Fruit fly (Drosophila melanogaster) whole organism, embryonic: ENCODE data around the gene CG13386.
A peak's percentile ranks its signal among the peaks of the same experiment; 100 is the strongest.

Source experiments
- Atf-2 ChIP-seq: fragments of 200-800 bp; sonication (Bioruptor generic); optimal IDR thresholded peaks from 2 replicates; lab custom pipeline; 2016; ENCODE audit warnings: missing biosample characterization, missing genetic modification characterization
- Awh ChIP-seq: fragments of 200-800 bp; sonication (Bioruptor generic); IDR thresholded peaks from 2 replicates; pipeline ENCODE4, ENCODE4 v1.3.6; 2022; ENCODE audit warnings: missing biosample characterization, missing genetic modification characterization
- BtbVII ChIP-seq: fragments of 200-800 bp; sonication (Bioruptor generic); optimal IDR thresholded peaks from 3 replicates; lab custom pipeline; 2017; ENCODE audit warnings: missing biosample characterization, mild to moderate bottlenecking, missing genetic modification characterization
- CG12769 ChIP-seq: fragments of 200-800 bp; sonication (Bioruptor generic); optimal IDR thresholded peaks from 2 replicates; lab custom pipeline; 2019; ENCODE audit warnings: missing biosample characterization, mild to moderate bottlenecking, missing genetic modification characterization, moderate library complexity
- CG13123 ChIP-seq: fragments of 200-800 bp; sonication (Bioruptor generic); optimal IDR thresholded peaks from 2 replicates; lab custom pipeline; 2016; ENCODE audit warnings: missing biosample characterization, missing genetic modification characterization
- CG13287 ChIP-seq: fragments of 200-800 bp; sonication (Bioruptor generic); IDR thresholded peaks from 2 replicates; pipeline ENCODE4 v1.3.6; 2022; ENCODE audit warnings: missing biosample characterization, missing genetic modification characterization; ENCODE audit not compliant: partially characterized antibody
- CG13894 ChIP-seq: fragments of 200-800 bp; sonication (Bioruptor generic); optimal IDR thresholded peaks from 3 replicates; lab custom pipeline; 2018; ENCODE audit warnings: missing biosample characterization, mild to moderate bottlenecking, missing genetic modification characterization, moderate library complexity
- CG15696 ChIP-seq: fragments of 200-800 bp; sonication (Bioruptor generic); optimal IDR thresholded peaks from 2 replicates; lab custom pipeline; 2019; ENCODE audit warnings: missing biosample characterization, mild to moderate bottlenecking, missing genetic modification characterization, moderate library complexity
- CG16863 ChIP-seq: fragments of 200-800 bp; sonication (Bioruptor generic); optimal IDR thresholded peaks from 3 replicates; lab custom pipeline; 2016; ENCODE audit warnings: missing biosample characterization, missing genetic modification characterization
- CG17612 ChIP-seq: fragments of 200-800 bp; sonication (Bioruptor generic); IDR thresholded peaks from 2 replicates; pipeline ENCODE4 v1.3.6; 2022; ENCODE audit warnings: missing biosample characterization, missing genetic modification characterization
- CG17829 ChIP-seq: fragments of 200-800 bp; optimal IDR thresholded peaks from 2 replicates; lab custom pipeline; 2019; ENCODE audit warnings: missing biosample characterization, mild to moderate bottlenecking, missing genetic modification characterization, moderate library complexity
- CG2116 ChIP-seq: fragments of 200-800 bp; sonication (Bioruptor generic); optimal IDR thresholded peaks from 3 replicates; lab custom pipeline; 2018; ENCODE audit warnings: missing biosample characterization, mild to moderate bottlenecking, missing genetic modification characterization
- CG30020 ChIP-seq: fragments of 200-800 bp; optimal IDR thresholded peaks from 2 replicates; lab custom pipeline; 2019; ENCODE audit warnings: missing biosample characterization, mild to moderate bottlenecking, missing genetic modification characterization, moderate library complexity
- CG32772 ChIP-seq: fragments of 200-800 bp; sonication (Bioruptor generic); IDR thresholded peaks from 2 replicates; pipeline ENCODE4 v1.3.6; 2022; ENCODE audit warnings: missing biosample characterization, missing genetic modification characterization
- CG33213 ChIP-seq: fragments of 200-800 bp; sonication (Bioruptor generic); optimal IDR thresholded peaks from 3 replicates; lab custom pipeline; 2016; ENCODE audit warnings: missing biosample characterization, missing genetic modification characterization
- CG4328 ChIP-seq: fragments of 200-800 bp; sonication (Bioruptor generic); optimal IDR thresholded peaks from 3 replicates; lab custom pipeline; 2017; ENCODE audit warnings: missing biosample characterization, missing genetic modification reagents, missing genetic modification characterization
- CG4617 ChIP-seq: fragments of 200-800 bp; sonication (Bioruptor generic); optimal IDR thresholded peaks from 3 replicates; lab custom pipeline; 2016; ENCODE audit warnings: missing biosample characterization, missing genetic modification characterization, borderline replicate concordance
- CG6854 ChIP-seq: fragments of 200-800 bp; sonication (Bioruptor generic); optimal IDR thresholded peaks from 3 replicates; lab custom pipeline; 2017; ENCODE audit warnings: missing biosample characterization, mild to moderate bottlenecking, missing genetic modification characterization
- CG7556 ChIP-seq: fragments of 200-800 bp; sonication (Bioruptor generic); optimal IDR thresholded peaks from 2 replicates; lab custom pipeline; 2017; ENCODE audit warnings: missing biosample characterization, mild to moderate bottlenecking, missing genetic modification characterization
- Eip74EF ChIP-seq, 2 experiments: fragments of 200-800 bp in 1 of 2; fragments of >200 bp in 1 of 2; sonication (Bioruptor generic) in 1 of 2; optimal IDR thresholded peaks; 2 replicates each; lab custom pipeline; 2017 to 2019; ENCODE audit warnings: missing biosample characterization in 2 of 2, missing genetic modification characterization in 2 of 2, mild to moderate bottlenecking in 1 of 2, moderate library complexity in 1 of 2
- Ets65A ChIP-seq: fragments of 200-800 bp; sonication (Bioruptor generic); peaks from one replicate; lab custom pipeline; 2016; ENCODE audit warnings: missing biosample characterization, missing genetic modification characterization
- Gug ChIP-seq: fragments of 200-800 bp; sonication (Bioruptor generic); IDR thresholded peaks from 4 replicates; pipeline ENCODE4 v1.3.6; 2022; ENCODE audit warnings: missing biosample characterization, missing genetic modification characterization
- Hmx ChIP-seq: fragments of 200-800 bp; sonication (Bioruptor generic); optimal IDR thresholded peaks from 2 replicates; lab custom pipeline; 2016; ENCODE audit warnings: missing biosample characterization, missing genetic modification characterization
- Mrtf ChIP-seq: fragments of 200-800 bp; sonication (Bioruptor generic); IDR thresholded peaks from 3 replicates; pipeline ENCODE4 v1.3.6; 2022; ENCODE audit warnings: missing biosample characterization, missing genetic modification characterization
- NC2α ChIP-seq: fragments of 200-800 bp; sonication (Bioruptor generic); optimal IDR thresholded peaks from 2 replicates; lab custom pipeline; 2016; ENCODE audit warnings: missing biosample characterization, missing genetic modification characterization
- Optix ChIP-seq: fragments of 200-800 bp; sonication (Bioruptor generic); IDR thresholded peaks from 3 replicates; pipeline ENCODE4 v1.3.6; 2022; ENCODE audit warnings: missing biosample characterization, missing genetic modification characterization
- Rx ChIP-seq: fragments of 200-800 bp; sonication (Bioruptor generic); IDR thresholded peaks from 2 replicates; pipeline ENCODE4 v1.3.6; 2022; ENCODE audit warnings: missing biosample characterization, missing genetic modification characterization
- Six4 ChIP-seq: fragments of 200-800 bp; sonication (Bioruptor generic); optimal IDR thresholded peaks from 2 replicates; lab custom pipeline; 2016; ENCODE audit warnings: missing biosample characterization, missing genetic modification characterization
- Sox102F ChIP-seq: fragments of 200-800 bp; sonication (Bioruptor generic); optimal IDR thresholded peaks from 2 replicates; lab custom pipeline; 2018; ENCODE audit warnings: missing biosample characterization, mild to moderate bottlenecking, missing genetic modification characterization, moderate library complexity
- bcd ChIP-seq: fragments of 200-800 bp; sonication (Bioruptor generic); optimal IDR thresholded peaks from 2 replicates; lab custom pipeline; 2017; ENCODE audit warnings: missing biosample characterization, mild to moderate bottlenecking, missing genetic modification characterization
- btn ChIP-seq: fragments of 200-800 bp; sonication (Bioruptor generic); optimal IDR thresholded peaks from 2 replicates; lab custom pipeline; 2016; ENCODE audit warnings: missing biosample characterization, missing genetic modification characterization
- chn ChIP-seq: fragments of 200-800 bp; sonication (Bioruptor generic); optimal IDR thresholded peaks from 2 replicates; lab custom pipeline; 2016; ENCODE audit warnings: missing biosample characterization, missing genetic modification characterization
- ci ChIP-seq: fragments of 200-800 bp; sonication (Bioruptor generic); IDR thresholded peaks from 3 replicates; pipeline ENCODE4 v1.3.6; 2022; ENCODE audit warnings: missing biosample characterization, missing genetic modification characterization
- emc ChIP-seq: fragments of 200-800 bp; sonication (Bioruptor generic); optimal IDR thresholded peaks from 2 replicates; lab custom pipeline; 2016; ENCODE audit warnings: missing biosample characterization, missing genetic modification characterization
- eve ChIP-seq, 2 experiments: fragments of >200 bp; optimal IDR thresholded peaks; 2 replicates each; lab custom pipeline; 2017; ENCODE audit warnings: missing biosample characterization in 2 of 2, missing genetic modification characterization in 2 of 2
- fd102C ChIP-seq: fragments of 200-800 bp; sonication (Bioruptor generic); optimal IDR thresholded peaks from 2 replicates; lab custom pipeline; 2018; ENCODE audit warnings: missing biosample characterization, mild to moderate bottlenecking, missing genetic modification characterization, moderate library complexity
- fd3F ChIP-seq: fragments of 200-800 bp; sonication (Bioruptor generic); optimal IDR thresholded peaks from 2 replicates; lab custom pipeline; 2018; ENCODE audit warnings: missing biosample characterization, mild to moderate bottlenecking, missing genetic modification characterization, moderate library complexity
- gce ChIP-seq: fragments of 200-800 bp; sonication (Bioruptor generic); IDR thresholded peaks from 3 replicates; pipeline ENCODE4 v1.3.6; 2022; ENCODE audit warnings: missing biosample characterization, missing genetic modification characterization
- kah ChIP-seq: fragments of 200-800 bp; sonication (Bioruptor generic); optimal IDR thresholded peaks from 2 replicates; lab custom pipeline; 2018; ENCODE audit warnings: missing biosample characterization, mild to moderate bottlenecking, missing genetic modification characterization
- ken ChIP-seq: fragments of 200-800 bp; sonication (Bioruptor generic); IDR thresholded peaks from 3 replicates; pipeline ENCODE4 v1.3.6; 2022; ENCODE audit warnings: missing biosample characterization, missing genetic modification characterization
- klu ChIP-seq: fragments of 200-800 bp; sonication (Bioruptor generic); IDR thresholded peaks from 2 replicates; pipeline ENCODE4 v1.3.6; 2022; ENCODE audit warnings: missing biosample characterization, missing genetic modification characterization
- pros ChIP-seq: fragments of 200-800 bp; sonication (Bioruptor generic); optimal IDR thresholded peaks from 3 replicates; lab custom pipeline; 2019; ENCODE audit warnings: missing biosample characterization, mild to moderate bottlenecking, missing genetic modification characterization, moderate library complexity
- sens ChIP-seq: fragments of 200-800 bp; sonication (Bioruptor generic); peaks from one replicate; lab custom pipeline; 2016; ENCODE audit warnings: missing biosample characterization, missing genetic modification characterization
- sim ChIP-seq: fragments of 200-800 bp; sonication (Bioruptor generic); IDR thresholded peaks from 2 replicates; pipeline ENCODE4 v1.3.6; 2022; ENCODE audit warnings: missing biosample characterization, missing genetic modification characterization
- so ChIP-seq: fragments of 200-800 bp; sonication (Bioruptor generic); IDR thresholded peaks from 3 replicates; pipeline ENCODE4 v1.3.6; 2022; ENCODE audit warnings: missing biosample characterization, missing genetic modification characterization
- sug ChIP-seq: fragments of 200-800 bp; optimal IDR thresholded peaks from 2 replicates; lab custom pipeline; 2019; ENCODE audit warnings: missing biosample characterization, mild to moderate bottlenecking, missing genetic modification characterization, moderate library complexity
- tio ChIP-seq: fragments of 200-800 bp; sonication (Bioruptor generic); optimal IDR thresholded peaks from 2 replicates; lab custom pipeline; 2017; ENCODE audit warnings: missing biosample characterization, missing genetic modification characterization, inconsistent platforms
- vvl ChIP-seq: fragments of 200-800 bp; sonication (Bioruptor generic); IDR thresholded peaks from 2 replicates; pipeline ENCODE4 v1.3.6; 2022; ENCODE audit warnings: missing biosample characterization, missing genetic modification characterization
- zen2 ChIP-seq: fragments of 200-800 bp; sonication (Bioruptor generic); IDR thresholded peaks from 3 replicates; pipeline ENCODE4 v1.3.6; 2022; ENCODE audit warnings: missing biosample characterization, missing genetic modification characterization; ENCODE audit not compliant: partially characterized antibody

CG13386 gene

dm6 chr2L:8362273-8362954 lies 36.4 kb upstream of the CG13386 start, which contains the start of gene CG7627 (continued):
- TF ChIP-seq ci (GFP tag; lab: Robert Waterston, UW) (peak; percentile 67; the same call in 2 of the 3 replicates), Hmx (GFP tag; lab: Kevin White, UChicago) (peak; percentile 20), CG13287 (peak; percentile 27; the same call in 1 of the 2 replicates), NC2α (peak; percentile 12), Sox102F (peak; percentile 56), Gug (GFP tag; lab: Robert Waterston, UW) (peak; percentile 86), CG13123 (GFP tag; lab: Kevin White, UChicago) (no peak), klu (GFP tag; lab: Robert Waterston, UW) (peak; percentile 25; the same call in 1 of the 2 replicates), Rx (peak; percentile 60), CG32772 (GFP tag; lab: Robert Waterston, UW) (peak; percentile 56), CG4617 (GFP tag; lab: Kevin White, UChicago) (no peak), fd3F (peak; percentile 60), CG7556 (GFP tag; lab: Kevin White, UChicago) (peak; percentile 85), CG2116 (GFP tag; lab: Kevin White, UChicago) (peak; percentile 17), Optix (GFP tag; lab: Robert Waterston, UW) (peak; percentile 64; the same call in 1 of the 3 replicates), CG30020 (peak; percentile 32), Ets65A (peak; percentile 97), zen2 (GFP tag; lab: Robert Waterston, UW) (no peak), CG4328 (GFP tag; lab: Kevin White, UChicago) (peak; percentile 57), eve (GFP tag; optimal IDR thresholded peaks at IDR 0.05; lab: Kevin White, UChicago) (peak in 1 of 2 experiments; percentile 82), bcd (GFP tag; lab: Kevin White, UChicago) (peak; percentile 72), ken (GFP tag; lab: Robert Waterston, UW) (0 out of 3 replicates have a peak, but pooled peaks have one; percentile 53), BtbVII (GFP tag; lab: Kevin White, UChicago) (peak; percentile 82), CG33213 (GFP tag; lab: Kevin White, UChicago) (peak; percentile 34), Eip74EF (GFP tag; optimal IDR thresholded peaks at IDR 0.05; lab: Kevin White, UChicago) (peak in 1 of 2 experiments; percentile 41), Mrtf (GFP tag; lab: Robert Waterston, UW) (peak; percentile 80), Awh (GFP tag; lab: Robert Waterston, UW) (peak; percentile 67; the same call in 1 of the 2 replicates), Six4 (GFP tag; lab: Kevin White, UChicago) (peak; percentile 59), tio (peak; percentile 69), CG17612 (GFP tag; lab: Robert Waterston, UW) (no peak), so (peak; percentile 74), gce (GFP tag; lab: Robert Waterston, UW) (peak; percentile 31; the same call in 1 of the 3 replicates), btn (GFP tag; lab: Kevin White, UChicago) (peak; percentile 19), CG15696 (tag; lab: Kevin White, UChicago) (peak; percentile 65), chn (GFP tag; lab: Kevin White, UChicago) (peak; percentile 56), sens (peak; percentile 96), CG6854 (GFP tag; lab: Kevin White, UChicago) (peak; percentile 60), sim (peak; percentile 57), kah (GFP tag; lab: Kevin White, UChicago) (peak; percentile 20), CG12769 (tag; lab: Kevin White, UChicago) (peak; percentile 69), sug (tag; lab: Kevin White, UChicago) (peak; percentile 55), CG16863 (GFP tag; lab: Kevin White, UChicago) (peak; percentile 40), CG13894 (tag; lab: Kevin White, UChicago) (peak; percentile 75), Atf-2 (GFP tag; lab: Kevin White, UChicago) (peak; percentile 60), pros (GFP tag; lab: Kevin White, UChicago) (no peak), fd102C (GFP tag; lab: Kevin White, UChicago) (no peak), emc (GFP tag; lab: Kevin White, UChicago) (peak; percentile 39), vvl (GFP tag; lab: Robert Waterston, UW) (peak; percentile 83), CG17829 (peak; percentile 72)
